Worm (Caenorhabditis elegans) whole organism, early embryonic: Measurements from ENCODE around the gene C49H3.6.

Experiments
- ama-1 ChIP-seq: fragments of 150-350 bp; optimal IDR thresholded peaks from 2 replicates; lab custom pipeline; 2014
- scrt-1 ChIP-seq: fragments of 200-800 bp; sonication (Bioruptor generic); IDR thresholded peaks from 2 replicates; pipeline ENCODE4 v1.3.6; 2022; ENCODE audit warnings: missing genetic modification characterization, missing compliant biosample characterization

- no peak for TF ChIP-seq scrt-1 (GFP tag; lab: Robert Waterston, UW)
- TF ChIP-seq ama-1 (lab: Kevin White, UChicago), result no peak
These were observed 14.3 kb downstream of the C49H3.6 start for ce11 chrIV:7917881-7918280.
